Fruit fly (Drosophila melanogaster) whole organism, embryonic: Measurements from ENCODE around the gene TrpA1.
A peak's percentile ranks its signal among the peaks of the same experiment; 100 is the strongest.

ENCODE experiments used
- Antp ChIP-seq: fragments of 200-800 bp; sonication (Bioruptor generic); optimal IDR thresholded peaks from 3 replicates; lab custom pipeline; 2016; ENCODE audit warnings: missing biosample characterization, missing genetic modification characterization
- Atf3 ChIP-seq: fragments of 200-800 bp; sonication (Bioruptor generic); optimal IDR thresholded peaks from 3 replicates; lab custom pipeline; 2016; ENCODE audit warnings: missing biosample characterization, missing genetic modification characterization
- B-H2 ChIP-seq: fragments of 200-800 bp; sonication (Bioruptor generic); optimal IDR thresholded peaks from 2 replicates; lab custom pipeline; 2018; ENCODE audit warnings: missing biosample characterization, mild to moderate bottlenecking, missing genetic modification characterization
- CG10267 ChIP-seq: fragments of 200-800 bp; sonication (Bioruptor generic); optimal IDR thresholded peaks from 2 replicates; lab custom pipeline; 2018; ENCODE audit warnings: missing biosample characterization, mild to moderate bottlenecking, missing genetic modification characterization, moderate library complexity
- CG11247 ChIP-seq: fragments of 200-800 bp; sonication (Bioruptor generic); IDR thresholded peaks from 2 replicates; pipeline ENCODE4 v1.3.6; 2022; ENCODE audit warnings: missing biosample characterization, missing genetic modification characterization
- CG11695 ChIP-seq: fragments of 200-800 bp; sonication (Bioruptor generic); IDR thresholded peaks from 3 replicates; pipeline ENCODE4 v1.3.6; 2022; ENCODE audit warnings: missing biosample characterization, missing genetic modification characterization
- CG11696 ChIP-seq: fragments of 200-800 bp; sonication (Bioruptor generic); IDR thresholded peaks from 2 replicates; pipeline ENCODE4 v1.3.6; 2022; ENCODE audit warnings: missing biosample characterization, missing genetic modification characterization
- CG12071 ChIP-seq: fragments of 200-800 bp; sonication (Bioruptor generic); optimal IDR thresholded peaks from 3 replicates; lab custom pipeline; 2018; ENCODE audit warnings: missing biosample characterization, mild to moderate bottlenecking, missing genetic modification characterization
- CG12219 ChIP-seq: fragments of 200-800 bp; sonication (Bioruptor generic); optimal IDR thresholded peaks from 3 replicates; lab custom pipeline; 2018; ENCODE audit warnings: missing biosample characterization, mild to moderate bottlenecking, missing genetic modification characterization
- CG12769 ChIP-seq: fragments of 200-800 bp; sonication (Bioruptor generic); optimal IDR thresholded peaks from 2 replicates; lab custom pipeline; 2019; ENCODE audit warnings: missing biosample characterization, mild to moderate bottlenecking, missing genetic modification characterization, moderate library complexity
- CG12942 ChIP-seq: fragments of 200-800 bp; sonication (Bioruptor generic); optimal IDR thresholded peaks from 3 replicates; lab custom pipeline; 2016; ENCODE audit warnings: missing biosample characterization, missing genetic modification characterization
- CG34422 ChIP-seq: fragments of 200-800 bp; sonication (Bioruptor generic); IDR thresholded peaks from 3 replicates; pipeline ENCODE4 v1.3.6; 2022; ENCODE audit warnings: missing biosample characterization, missing genetic modification characterization
- CG7372 ChIP-seq: fragments of 200-800 bp; sonication (Bioruptor generic); IDR thresholded peaks from 2 replicates; pipeline ENCODE4 v1.3.6; 2022; ENCODE audit warnings: missing biosample characterization, missing genetic modification characterization
- CG7786 ChIP-seq: fragments of 200-800 bp; sonication (Bioruptor generic); optimal IDR thresholded peaks from 2 replicates; lab custom pipeline; 2016; ENCODE audit warnings: missing biosample characterization, missing genetic modification characterization
- CG8281 ChIP-seq: fragments of 200-800 bp; sonication (Bioruptor generic); optimal IDR thresholded peaks from 2 replicates; lab custom pipeline; 2018; ENCODE audit warnings: missing biosample characterization, mild to moderate bottlenecking, missing genetic modification characterization, moderate library complexity
- CG8290 ChIP-seq, 3 experiments: fragments of 200-800 bp; sonication (Bioruptor generic); optimal IDR thresholded peaks; 2 replicates each; lab custom pipeline; 2016 to 2019; ENCODE audit warnings: missing biosample characterization in 3 of 3, missing genetic modification characterization in 3 of 3, mild to moderate bottlenecking in 2 of 3, moderate library complexity in 1 of 3
- CoRest ChIP-seq: fragments of 200-800 bp; sonication (Bioruptor generic); optimal IDR thresholded peaks from 3 replicates; lab custom pipeline; 2018; ENCODE audit warnings: missing biosample characterization, mild to moderate bottlenecking, missing genetic modification characterization, moderate library complexity
- Drgx ChIP-seq: fragments of 200-800 bp; sonication (Bioruptor generic); IDR thresholded peaks from 2 replicates; pipeline ENCODE4 v1.3.6; 2022; ENCODE audit warnings: missing biosample characterization, missing genetic modification characterization
- E2f1 ChIP-seq: fragments of 200-800 bp; sonication (Bioruptor generic); IDR thresholded peaks from 2 replicates; pipeline ENCODE4 v1.3.6; 2022; ENCODE audit warnings: missing biosample characterization, missing genetic modification characterization
- H15 ChIP-seq: fragments of 200-800 bp; sonication (Bioruptor generic); IDR thresholded peaks from 3 replicates; pipeline ENCODE4 v1.3.6; 2022; ENCODE audit warnings: missing biosample characterization, missing genetic modification characterization
- Hr78 ChIP-seq, 2 experiments: fragments of 200-800 bp in 1 of 2; fragments of >200 bp in 1 of 2; sonication (Bioruptor generic) in 1 of 2; optimal IDR thresholded peaks; 2 replicates each; lab custom pipeline; 2017 to 2019; ENCODE audit warnings: missing biosample characterization in 2 of 2, missing genetic modification characterization in 2 of 2, mild to moderate bottlenecking in 1 of 2, moderate library complexity in 1 of 2
- Lhr ChIP-seq: fragments of 200-800 bp; sonication (Bioruptor generic); optimal IDR thresholded peaks from 3 replicates; lab custom pipeline; 2017; ENCODE audit warnings: mild to moderate bottlenecking, missing biosample characterization, missing genetic modification reagents, missing genetic modification characterization
- Pdp1 ChIP-seq, 2 experiments: fragments of 200-800 bp; sonication (Bioruptor generic); optimal IDR thresholded peaks; 3 replicates each; lab custom pipeline; 2016; ENCODE audit warnings: missing biosample characterization in 2 of 2, missing genetic modification characterization in 2 of 2, mild to moderate bottlenecking in 1 of 2, moderate library complexity in 1 of 2
- Rfx ChIP-seq: fragments of 200-800 bp; sonication (Bioruptor generic); IDR thresholded peaks from 2 replicates; pipeline ENCODE4 v1.3.6; 2022; ENCODE audit warnings: missing biosample characterization, missing genetic modification characterization
- Sox102F ChIP-seq: fragments of 200-800 bp; sonication (Bioruptor generic); optimal IDR thresholded peaks from 2 replicates; lab custom pipeline; 2018; ENCODE audit warnings: missing biosample characterization, mild to moderate bottlenecking, missing genetic modification characterization, moderate library complexity
- Taf1 ChIP-seq: fragments of 200-800 bp; sonication (Bioruptor generic); IDR thresholded peaks from 2 replicates; pipeline ENCODE4 v1.3.6; 2022; ENCODE audit warnings: missing biosample characterization, missing genetic modification characterization
- Vsx1 ChIP-seq: fragments of 200-800 bp; sonication (Bioruptor generic); optimal IDR thresholded peaks from 2 replicates; lab custom pipeline; 2017; ENCODE audit warnings: missing biosample characterization, mild to moderate bottlenecking, missing genetic modification characterization, missing genetic modification reagents
- Xrp1 ChIP-seq: fragments of 200-800 bp; sonication (Bioruptor generic); IDR thresholded peaks from 2 replicates; pipeline ENCODE4 v1.3.6; 2022; ENCODE audit warnings: missing biosample characterization, missing genetic modification characterization
- abd-A ChIP-seq: fragments of 200-800 bp; sonication (Bioruptor generic); optimal IDR thresholded peaks from 3 replicates; lab custom pipeline; 2019; ENCODE audit warnings: missing biosample characterization, mild to moderate bottlenecking, missing genetic modification characterization, moderate library complexity
- ase ChIP-seq: fragments of 200-800 bp; sonication (Bioruptor generic); IDR thresholded peaks from 3 replicates; pipeline ENCODE4 v1.3.6; 2022; ENCODE audit warnings: missing biosample characterization, missing genetic modification characterization
- bcd ChIP-seq: fragments of 200-800 bp; sonication (Bioruptor generic); optimal IDR thresholded peaks from 2 replicates; lab custom pipeline; 2017; ENCODE audit warnings: missing biosample characterization, mild to moderate bottlenecking, missing genetic modification characterization
- caup ChIP-seq: fragments of 200-800 bp; sonication (Bioruptor generic); optimal IDR thresholded peaks from 3 replicates; lab custom pipeline; 2017; ENCODE audit warnings: missing biosample characterization, mild to moderate bottlenecking, missing genetic modification characterization, moderate library complexity; ENCODE audit not compliant: severe bottlenecking
- dpn ChIP-seq, 2 experiments: fragments of 200-800 bp; sonication (Bioruptor generic); optimal IDR thresholded peaks; 3 replicates each; lab custom pipeline; 2016; ENCODE audit warnings: missing biosample characterization in 2 of 2, missing genetic modification characterization in 2 of 2
- dysf ChIP-seq: fragments of 200-800 bp; sonication (Bioruptor generic); IDR thresholded peaks from 3 replicates; pipeline ENCODE4 v1.3.6; 2022; ENCODE audit warnings: missing biosample characterization, missing genetic modification characterization
- en ChIP-seq: fragments of 200-800 bp; sonication (Bioruptor generic); optimal IDR thresholded peaks from 2 replicates; lab custom pipeline; 2016; ENCODE audit warnings: missing biosample characterization, missing genetic modification characterization
- grau ChIP-seq: fragments of 200-800 bp; optimal IDR thresholded peaks from 3 replicates; lab custom pipeline; 2019; ENCODE audit warnings: missing biosample characterization, mild to moderate bottlenecking, missing genetic modification characterization, moderate library complexity
- hkb ChIP-seq, 2 experiments: fragments of 200-800 bp in 1 of 2; fragments of >200 bp in 1 of 2; sonication (Bioruptor generic) in 1 of 2; IDR thresholded peaks in 1 of 2; optimal IDR thresholded peaks in 1 of 2; 2 replicates each; pipeline versions ENCODE4 v1.3.6 to Lab custom; 2017 to 2022; ENCODE audit warnings: missing biosample characterization in 1 of 2, missing genetic modification characterization in 1 of 2
- lab ChIP-seq: fragments of 200-800 bp; sonication (Bioruptor generic); optimal IDR thresholded peaks from 3 replicates; lab custom pipeline; 2017; ENCODE audit warnings: missing biosample characterization, missing genetic modification characterization, mild to moderate bottlenecking, moderate library complexity, missing genetic modification reagents
- nerfin-1 ChIP-seq: fragments of 200-800 bp; sonication (Bioruptor generic); optimal IDR thresholded peaks from 3 replicates; lab custom pipeline; 2019; ENCODE audit warnings: missing biosample characterization, mild to moderate bottlenecking, missing genetic modification characterization, moderate library complexity
- otp ChIP-seq: fragments of 200-800 bp; sonication (Bioruptor generic); IDR thresholded peaks from 3 replicates; pipeline ENCODE4, ENCODE4 v1.3.6; 2022; ENCODE audit warnings: missing biosample characterization, missing genetic modification characterization
- p53 ChIP-seq: fragments of 200-800 bp; sonication (Bioruptor generic); optimal IDR thresholded peaks from 2 replicates; lab custom pipeline; 2016; ENCODE audit warnings: missing biosample characterization, missing genetic modification characterization
- pan ChIP-seq, 4 experiments: fragments of >200 bp in 3 of 4; fragments of 200-800 bp in 1 of 4; sonication (Bioruptor generic) in 1 of 4; optimal IDR thresholded peaks in 3 of 4; IDR thresholded peaks in 1 of 4; 2 replicates each; pipeline versions ENCODE4 v1.3.6 to Lab custom; 2017 to 2022; ENCODE audit warnings: missing biosample characterization in 2 of 4, missing genetic modification characterization in 2 of 4, mixed read lengths in 1 of 4
- schlank ChIP-seq: fragments of 200-800 bp; sonication (Bioruptor generic); optimal IDR thresholded peaks from 2 replicates; lab custom pipeline; 2018; ENCODE audit warnings: missing biosample characterization, mild to moderate bottlenecking, missing genetic modification characterization
- sd ChIP-seq: fragments of 200-800 bp; sonication (Bioruptor generic); optimal IDR thresholded peaks from 3 replicates; lab custom pipeline; 2018; ENCODE audit warnings: missing biosample characterization, mild to moderate bottlenecking, missing genetic modification characterization, moderate library complexity
- sima ChIP-seq: fragments of 200-800 bp; sonication (Bioruptor generic); optimal IDR thresholded peaks from 2 replicates; lab custom pipeline; 2016; ENCODE audit warnings: missing biosample characterization, missing genetic modification characterization
- slbo ChIP-seq: fragments of 200-800 bp; sonication (Bioruptor generic); IDR thresholded peaks from 2 replicates; pipeline ENCODE4 v1.3.6; 2022; ENCODE audit warnings: missing biosample characterization, missing genetic modification characterization
- wor ChIP-seq: fragments of 200-800 bp; sonication (Bioruptor generic); IDR thresholded peaks from 2 replicates; pipeline ENCODE4 v1.3.6; 2022; ENCODE audit warnings: missing biosample characterization, missing genetic modification characterization

Gene TrpA1

DNA sequence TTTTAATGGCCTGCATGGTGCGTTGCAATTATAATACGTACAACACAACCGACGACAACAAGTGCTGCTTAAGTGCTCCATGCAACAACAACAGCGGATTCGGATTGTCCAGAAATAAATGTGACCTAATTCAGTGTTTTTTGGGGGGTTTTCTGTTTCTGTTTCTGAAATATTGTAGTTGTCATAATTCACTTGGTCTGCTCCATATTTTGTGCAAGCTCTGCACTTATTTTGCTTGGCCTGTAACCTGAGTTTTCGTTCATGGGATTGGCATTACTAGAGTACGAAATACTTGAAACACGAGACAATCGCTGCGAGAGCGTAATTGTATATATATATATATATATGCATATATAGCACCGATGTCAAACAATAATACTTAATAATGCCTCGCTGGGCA lies 35.7 kb downstream of the TrpA1 start:
- TF ChIP-seq ase (GFP tag; lab: Robert Waterston, UW) (no peak), sima (GFP tag; lab: Kevin White, UChicago) (no peak), sd (no peak), CG11696 (0 out of 2 replicates have a peak, but pooled peaks have one; percentile 8), Taf1 (GFP tag; lab: Robert Waterston, UW) (no peak), p53 (no peak), dpn (GFP tag; optimal IDR thresholded peaks at IDR 0.05; lab: Kevin White, UChicago) (no peak), en (GFP tag; lab: Kevin White, UChicago) (no peak)

dm6 chr3L:8865185-8865584 lies 39.8 kb downstream of the TrpA1 start:
- TF ChIP-seq Pdp1 (GFP tag; optimal IDR thresholded peaks at IDR 0.05; lab: Kevin White, UChicago) = peak in 1 of 2 experiments; percentile 7
- TF ChIP-seq nerfin-1 (tag; lab: Kevin White, UChicago) = no peak
- TF ChIP-seq CG34422 (GFP tag; lab: Robert Waterston, UW) = no peak
- peak; percentile 41 for TF ChIP-seq Sox102F (GFP tag; lab: Kevin White, UChicago)
- peak; percentile 14 for TF ChIP-seq Antp
- 0 out of 3 replicates have a peak, but pooled peaks have one; percentile 19 for TF ChIP-seq H15 (GFP tag; lab: Robert Waterston, UW)
- TF ChIP-seq caup = no peak
- no peak for TF ChIP-seq CG8290 (GFP tag; optimal IDR thresholded peaks at IDR 0.05; lab: Kevin White, UChicago)
- TF ChIP-seq CG8290 (tag; optimal IDR thresholded peaks at IDR 0.05; lab: Kevin White, UChicago) = peak in 1 of 2 experiments; percentile 51
- TF ChIP-seq CG8281 = peak; percentile 100
- TF ChIP-seq CG12769 (tag; lab: Kevin White, UChicago) = peak; percentile 64
- peak; percentile 20 for TF ChIP-seq abd-A (tag; lab: Kevin White, UChicago)
- TF ChIP-seq grau (tag; lab: Kevin White, UChicago) = peak; percentile 93
- TF ChIP-seq wor = no peak
- TF ChIP-seq Drgx (GFP tag; lab: Robert Waterston, UW) = peak; percentile 41
- peak; percentile 47; the same call in 2 of the 3 replicates for TF ChIP-seq dysf (GFP tag; lab: Robert Waterston, UW)
- peak; percentile 62 for TF ChIP-seq Rfx (GFP tag; lab: Robert Waterston, UW)
- peak; percentile 89 for TF ChIP-seq sd
- TF ChIP-seq CG12219 (GFP tag; lab: Kevin White, UChicago) = no peak
- peak; percentile 8 for TF ChIP-seq lab (GFP tag; lab: Kevin White, UChicago)
- TF ChIP-seq CoRest (tag; lab: Kevin White, UChicago) = peak; percentile 25
- TF ChIP-seq B-H2 = no peak
- no peak for TF ChIP-seq sima (GFP tag; lab: Kevin White, UChicago)
- TF ChIP-seq CG12942 = no peak
- TF ChIP-seq E2f1 (GFP tag; lab: Robert Waterston, UW) = peak; percentile 39; the same call in 1 of the 2 replicates
- TF ChIP-seq schlank (tag; lab: Kevin White, UChicago) = no peak
- no peak for TF ChIP-seq Atf3 (GFP tag; lab: Kevin White, UChicago)
- peak in 1 of 2 experiments; percentile 19 for TF ChIP-seq Hr78 (GFP tag; optimal IDR thresholded peaks at IDR 0.05; lab: Kevin White, UChicago)
- no peak for TF ChIP-seq hkb (optimal IDR thresholded peaks at IDR 0.05; lab: Kevin White, UChicago)
- peak; percentile 40; the same call in 1 of the 2 replicates for TF ChIP-seq hkb (GFP tag; IDR thresholded peaks at IDR 0.05; lab: Robert Waterston, UW)
- TF ChIP-seq bcd (GFP tag; lab: Kevin White, UChicago) = no peak
- peak; percentile 39; the same call in 1 of the 2 replicates for TF ChIP-seq Xrp1
- no peak for TF ChIP-seq slbo (GFP tag; lab: Robert Waterston, UW)
- no peak for TF ChIP-seq CG10267 (tag; lab: Kevin White, UChicago)
- TF ChIP-seq CG11247 (GFP tag; lab: Robert Waterston, UW) = no peak
- 0 out of 2 replicates have a peak, but pooled peaks have one; percentile 17 for TF ChIP-seq CG7372
- TF ChIP-seq otp (GFP tag; lab: Robert Waterston, UW) = 0 out of 3 replicates have a peak, but pooled peaks have one; percentile 17
- TF ChIP-seq CG12071 (GFP tag; lab: Kevin White, UChicago) = peak; percentile 12
- no peak for TF ChIP-seq pan (optimal IDR thresholded peaks at IDR 0.05; lab: Kevin White, UChicago)
- TF ChIP-seq pan (GFP tag; optimal IDR thresholded peaks at IDR 0.05 in 1 of 2, IDR thresholded peaks at IDR 0.05 in 1 of 2) = peak in 1 of 2 experiments; percentile 22
- no peak for TF ChIP-seq Vsx1 (GFP tag; lab: Kevin White, UChicago)
- no peak for TF ChIP-seq Lhr
- no peak for TF ChIP-seq CG7786
- 0 out of 3 replicates have a peak, but pooled peaks have one; percentile 30 for TF ChIP-seq CG11695 (GFP tag; lab: Robert Waterston, UW)
